Worm (Caenorhabditis elegans) whole organism, dauer: Measurements from ENCODE around the gene ZK822.10.

Experiments
- unc-62 ChIP-seq: sonication (generic microtip); optimal IDR thresholded peaks from 2 replicates; lab custom pipeline; 2017; ENCODE audit warnings: missing biosample characterization, missing genetic modification reagents, missing genetic modification characterization

ZK822.10 gene

ce11 chrIV:11903676-11904075, 13.3 kb upstream of the ZK822.10 start:
- TF ChIP-seq unc-62 = no peak

- TF ChIP-seq unc-62 = no peak
Measured at ce11 chrIV:11908733-11909132, 8.2 kb upstream of the ZK822.10 start.

- TF ChIP-seq unc-62 = no peak
Measured at ce11 chrIV:11911723-11912122, 5.2 kb upstream of the ZK822.10 start, which contains the start of gene VZK822L.2. VZK822L.2 (plus strand) TSS chrIV:11912023.

- TF ChIP-seq unc-62 = no peak
Measured at ce11 chrIV:11913295-11913940, 3.5 kb upstream of the ZK822.10 start.

- TF ChIP-seq unc-62 = no peak
Measured at ce11 chrIV:11914260-11914836, 2.6 kb upstream of the ZK822.10 start.

ce11 chrIV:11914837-11915737, 1.9 kb upstream of the ZK822.10 start, which contains the start of gene fat-6:
fat-6 (minus strand) TSS chrIV:11915687.
- TF ChIP-seq unc-62 = no peak

ce11 chrIV:11915768-11916453, 1.0 kb upstream of the ZK822.10 start, which contains the start of gene ZK822.9:
ZK822.9 (plus strand) TSS chrIV:11915947.
- no peak for TF ChIP-seq unc-62

- no peak for TF ChIP-seq unc-62
Measured at ce11 chrIV:11917886-11918285, 949 bp downstream of the ZK822.10 start.

- no peak for TF ChIP-seq unc-62
Measured at ce11 chrIV:11919067-11919466, 2.1 kb downstream of the ZK822.10 start.

ce11 chrIV:11922011-11922410, 5.1 kb downstream of the ZK822.10 start, which contains the start of gene ZK822.1:
ZK822.1 (minus strand) TSS chrIV:11922131.
- TF ChIP-seq unc-62 = no peak

ce11 chrIV:11923074-11923473, 6.1 kb downstream of the ZK822.10 start, which contains the start of gene srlf-31:
srlf-31 (minus strand) TSS chrIV:11923174.
- no peak for TF ChIP-seq unc-62

ce11 chrIV:11924092-11924491, 7.2 kb downstream of the ZK822.10 start:
- TF ChIP-seq unc-62 = no peak

- TF ChIP-seq unc-62 = no peak
Measured at ce11 chrIV:11925346-11926075, 8.6 kb downstream of the ZK822.10 start, which contains the start of the genes srlf-33 and srlf-32. srlf-33 (minus strand) TSS chrIV:11925446. srlf-32 (plus strand) TSS chrIV:11926025.

- TF ChIP-seq unc-62 = no peak
Measured at ce11 chrIV:11928388-11928787, 11.5 kb downstream of the ZK822.10 start.

- TF ChIP-seq unc-62 = no peak
Measured at ce11 chrIV:11930572-11930971, 13.6 kb downstream of the ZK822.10 start, which contains the start of gene nhx-9. nhx-9 (plus strand) TSS chrIV:11930872.

ce11 chrIV:11937087-11937486, 20.1 kb downstream of the ZK822.10 start, which contains the start of gene slc-5A12:
slc-5A12 (plus strand) TSS chrIV:11937419.
- TF ChIP-seq unc-62 = no peak
